Fruit fly (Drosophila melanogaster) whole organism: ENCODE results near the gene Nepl3.

Experiments
- CG8478 ChIP-seq: fragments of >200 bp; optimal IDR thresholded peaks from 2 replicates; lab custom pipeline; 2018; ENCODE audit warnings: inconsistent platforms
- Dll ChIP-seq: fragments of >200 bp; optimal IDR thresholded peaks from 2 replicates; lab custom pipeline; 2017
- EcR ChIP-seq, 2 experiments: fragments of >200 bp; optimal IDR thresholded peaks; 2 replicates each; lab custom pipeline; 2017; ENCODE audit warnings: missing biosample characterization in 2 of 2, missing genetic modification characterization in 2 of 2, missing genetic modification reagents in 2 of 2
- pan ChIP-seq: fragments of >200 bp; optimal IDR thresholded peaks from 2 replicates; lab custom pipeline; 2017
- psq ChIP-seq: fragments of >200 bp; optimal IDR thresholded peaks from 2 replicates; lab custom pipeline; 2017
- usp ChIP-seq: fragments of >200 bp; optimal IDR thresholded peaks from 2 replicates; lab custom pipeline; 2017; ENCODE audit warnings: missing biosample characterization, missing genetic modification characterization, mixed read lengths

Gene Nepl3

DNA sequence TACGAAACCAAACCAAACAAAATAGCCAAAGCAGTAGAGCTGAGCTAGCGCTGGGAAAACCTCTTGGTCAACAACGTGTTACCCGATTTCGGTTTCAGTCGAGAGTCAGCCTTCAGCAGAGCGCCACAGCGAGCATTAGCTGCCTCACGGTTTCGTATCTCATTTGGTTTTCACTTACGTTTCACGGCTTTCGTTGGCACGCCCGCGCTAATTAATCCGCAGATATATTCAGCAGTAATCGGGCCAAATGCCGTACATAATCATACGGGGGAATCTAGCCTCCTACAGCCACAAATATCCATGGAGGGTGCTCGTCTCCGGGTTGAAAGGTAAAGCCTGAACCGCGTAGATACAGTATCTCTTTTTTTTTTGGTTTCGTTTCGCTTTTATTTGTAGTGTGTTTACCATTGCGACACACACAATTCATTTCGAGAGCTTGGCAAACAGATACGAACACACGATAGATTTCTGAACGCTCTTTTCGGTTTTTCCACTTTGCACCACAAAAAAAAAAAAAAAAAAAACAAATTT lies 13.6 kb downstream of the Nepl3 start, which contains the start of gene CG31650:
CG31650 (minus strand) TSS at position 352 of the 531 bp plus-strand sequence.
- no peak for TF ChIP-seq psq (lab: Kevin White, UChicago)
- no peak for TF ChIP-seq usp (GFP tag; lab: Kevin White, UChicago)
- TF ChIP-seq EcR (GFP tag; optimal IDR thresholded peaks at IDR 0.05; lab: Kevin White, UChicago) = no peak
- TF ChIP-seq Dll (lab: Kevin White, UChicago) = no peak
- TF ChIP-seq pan (lab: Kevin White, UChicago) = no peak
- TF ChIP-seq CG8478 (lab: Kevin White, UChicago) = no peak

DNA sequence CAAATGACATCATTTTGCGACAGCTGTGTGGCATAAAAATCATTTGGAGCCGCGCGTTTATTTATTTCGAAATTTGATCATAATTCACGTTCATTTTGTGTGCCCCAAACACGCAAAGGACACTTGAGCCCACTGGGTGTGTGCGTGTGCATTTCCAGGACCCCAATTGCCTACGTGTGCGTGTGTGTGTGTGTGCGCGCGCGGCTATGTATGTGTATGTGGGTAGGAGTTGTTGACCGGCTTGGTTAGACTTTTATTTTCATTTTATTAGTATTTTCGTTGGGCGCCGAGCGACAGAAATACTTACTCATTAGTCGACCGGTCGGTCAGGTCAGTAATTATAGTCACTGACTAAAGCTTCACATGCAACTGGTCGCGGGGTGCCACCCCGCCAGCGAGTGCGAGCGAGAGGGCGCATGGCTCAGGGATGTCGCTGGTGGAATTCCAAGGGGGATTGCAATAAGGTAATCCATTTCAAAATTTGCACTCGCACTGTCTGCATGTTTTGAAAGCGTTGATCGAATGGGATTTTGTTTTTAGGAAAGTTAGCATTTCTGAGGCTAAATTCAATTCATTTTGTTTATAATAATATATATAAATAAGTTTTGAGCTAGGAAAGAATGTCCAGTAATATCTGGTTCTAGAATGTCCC lies 14.4 kb downstream of the Nepl3 start:
- TF ChIP-seq CG8478 (lab: Kevin White, UChicago) = no peak
- TF ChIP-seq pan (lab: Kevin White, UChicago) = no peak
- no peak for TF ChIP-seq EcR (GFP tag; optimal IDR thresholded peaks at IDR 0.05; lab: Kevin White, UChicago)
- TF ChIP-seq psq (lab: Kevin White, UChicago) = no peak
- TF ChIP-seq Dll (lab: Kevin White, UChicago) = no peak

dm6 chr2L:5043043-5043442 lies 15.0 kb downstream of the Nepl3 start, which contains the start of the genes CG33995, CG44000 and CG44001:
TSS of gene CG33995 (plus strand) at chr2L:5043270.
TSS of gene CG44000 (plus strand) at chr2L:5043270.
TSS of gene CG44001 (plus strand) at chr2L:5043270.
- TF ChIP-seq pan (lab: Kevin White, UChicago) (no peak), Dll (lab: Kevin White, UChicago) (no peak), usp (GFP tag; lab: Kevin White, UChicago) (no peak), psq (lab: Kevin White, UChicago) (no peak), EcR (GFP tag; optimal IDR thresholded peaks at IDR 0.05; lab: Kevin White, UChicago) (no peak), CG8478 (lab: Kevin White, UChicago) (no peak)

dm6 chr2L:5042076-5042475 lies 16.0 kb downstream of the Nepl3 start:
- no peak for TF ChIP-seq Dll (lab: Kevin White, UChicago)
- TF ChIP-seq psq (lab: Kevin White, UChicago) = no peak
- TF ChIP-seq EcR (GFP tag; optimal IDR thresholded peaks at IDR 0.05; lab: Kevin White, UChicago) = no peak
- TF ChIP-seq CG8478 (lab: Kevin White, UChicago) = no peak
- TF ChIP-seq usp (GFP tag; lab: Kevin White, UChicago) = no peak
- TF ChIP-seq pan (lab: Kevin White, UChicago) = no peak

dm6 chr2L:5037402-5037860 lies 20.6 kb downstream of the Nepl3 start, which contains the start of the genes CG14042 and SP555:
TSS of gene CG14042 (plus strand) at chr2L:5037709.
TSS of gene SP555 (plus strand) at chr2L:5037709.
- TF ChIP-seq CG8478 (lab: Kevin White, UChicago) = no peak
- TF ChIP-seq pan (lab: Kevin White, UChicago) = no peak
- TF ChIP-seq usp (GFP tag; lab: Kevin White, UChicago) = no peak
- TF ChIP-seq psq (lab: Kevin White, UChicago) = no peak
- no peak for TF ChIP-seq EcR (GFP tag; optimal IDR thresholded peaks at IDR 0.05; lab: Kevin White, UChicago)
- TF ChIP-seq Dll (lab: Kevin White, UChicago) = no peak

DNA sequence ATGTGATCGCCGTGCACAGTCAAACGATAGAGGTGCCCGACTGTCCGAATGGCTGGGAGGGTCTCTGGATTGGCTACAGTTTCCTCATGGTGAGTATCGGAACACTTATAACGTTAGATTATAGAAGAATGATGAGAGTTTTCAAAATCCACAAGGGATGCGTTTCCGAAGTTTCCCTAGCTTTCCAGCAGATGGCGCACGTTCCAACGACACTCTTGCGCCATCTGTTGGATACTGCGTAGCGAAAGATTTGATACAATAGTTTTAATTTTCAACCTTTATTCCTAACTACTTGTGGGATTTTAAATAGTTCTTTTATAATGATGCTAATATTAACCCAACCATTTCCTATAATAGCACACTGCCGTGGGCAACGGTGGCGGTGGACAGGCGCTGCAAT lies 21.9 kb downstream of the Nepl3 start:
- TF ChIP-seq pan (lab: Kevin White, UChicago) (no peak), Dll (lab: Kevin White, UChicago) (no peak), CG8478 (lab: Kevin White, UChicago) (no peak), psq (lab: Kevin White, UChicago) (no peak), EcR (GFP tag; optimal IDR thresholded peaks at IDR 0.05; lab: Kevin White, UChicago) (no peak), usp (GFP tag; lab: Kevin White, UChicago) (no peak)

- TF ChIP-seq Dll (lab: Kevin White, UChicago) = no peak
These were observed 26.2 kb downstream of the Nepl3 start for dm6 chr2L:5031886-5032285.

dm6 chr2L:5031399-5031798 lies 26.6 kb downstream of the Nepl3 start:
- TF ChIP-seq EcR (GFP tag; optimal IDR thresholded peaks at IDR 0.05; lab: Kevin White, UChicago) (no peak), psq (lab: Kevin White, UChicago) (no peak), pan (lab: Kevin White, UChicago) (no peak), Dll (lab: Kevin White, UChicago) (no peak), CG8478 (lab: Kevin White, UChicago) (no peak), usp (GFP tag; lab: Kevin White, UChicago) (no peak)

- no peak for TF ChIP-seq psq (lab: Kevin White, UChicago)
- no peak for TF ChIP-seq usp (GFP tag; lab: Kevin White, UChicago)
- TF ChIP-seq CG8478 (lab: Kevin White, UChicago) = no peak
- TF ChIP-seq EcR (GFP tag; optimal IDR thresholded peaks at IDR 0.05; lab: Kevin White, UChicago) = no peak
- no peak for TF ChIP-seq Dll (lab: Kevin White, UChicago)
- no peak for TF ChIP-seq pan (lab: Kevin White, UChicago)
These were observed 27.5 kb downstream of the Nepl3 start for dm6 chr2L:5030535-5030934.

DNA sequence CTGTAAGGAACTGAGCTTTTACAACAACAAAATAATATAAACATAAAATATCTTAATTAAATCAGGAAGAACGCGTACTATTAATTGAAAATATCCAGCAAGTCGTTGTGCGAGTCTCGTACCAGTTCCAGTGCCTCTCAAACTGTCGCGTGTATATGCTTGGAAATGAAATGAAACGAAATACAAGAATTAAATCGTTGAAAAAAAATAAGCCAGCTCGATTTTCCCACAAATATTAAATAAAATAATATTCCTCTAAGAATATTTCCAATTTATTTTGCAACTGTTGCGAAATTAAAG lies 28.3 kb downstream of the Nepl3 start:
- no peak for TF ChIP-seq CG8478 (lab: Kevin White, UChicago)
- no peak for TF ChIP-seq Dll (lab: Kevin White, UChicago)
- no peak for TF ChIP-seq EcR (GFP tag; optimal IDR thresholded peaks at IDR 0.05; lab: Kevin White, UChicago)
- no peak for TF ChIP-seq pan (lab: Kevin White, UChicago)
- no peak for TF ChIP-seq psq (lab: Kevin White, UChicago)
- TF ChIP-seq usp (GFP tag; lab: Kevin White, UChicago) = no peak

DNA sequence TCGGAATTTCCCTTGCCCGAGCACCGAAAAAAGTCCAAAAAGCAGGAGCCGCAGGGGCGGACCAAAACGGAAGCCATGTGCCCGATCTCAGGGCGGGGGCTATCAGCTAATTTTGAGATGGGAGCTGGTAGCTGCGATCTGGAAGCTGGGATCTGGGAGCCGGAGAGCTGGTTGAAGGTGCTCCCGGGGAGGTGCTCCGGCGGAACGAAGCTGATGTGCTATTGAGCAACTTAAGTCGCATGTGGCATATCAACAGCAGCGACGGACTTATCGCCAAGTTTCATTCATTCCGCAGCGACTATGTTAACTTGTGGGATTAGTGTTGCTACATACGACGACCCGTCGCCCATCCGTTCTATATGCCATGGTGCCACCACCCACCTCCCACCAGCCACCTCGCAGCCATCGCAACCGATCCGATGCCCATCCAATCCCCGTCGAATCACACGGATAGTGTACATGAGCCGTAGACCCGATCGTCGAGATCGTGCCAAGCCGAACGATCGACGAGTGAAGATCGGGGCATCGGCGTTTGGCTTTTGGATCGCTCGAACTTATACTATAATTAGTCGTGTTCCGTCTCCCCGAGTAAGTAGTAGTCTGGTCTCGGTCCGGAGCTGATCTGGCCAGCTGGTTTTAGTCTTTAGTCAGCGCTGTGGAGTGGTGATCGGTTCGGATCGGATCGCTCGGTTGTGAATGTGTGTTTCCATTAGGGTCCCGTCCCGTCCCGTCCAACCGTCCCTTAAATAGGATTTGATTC lies 28.8 kb downstream of the Nepl3 start, which contains the start of gene Col4a1:
Col4a1 (plus strand) TSS at position 561 of the 760 bp plus-strand sequence.
- no peak for TF ChIP-seq pan (lab: Kevin White, UChicago)
- no peak for TF ChIP-seq CG8478 (lab: Kevin White, UChicago)
- TF ChIP-seq psq (lab: Kevin White, UChicago) = no peak
- no peak for TF ChIP-seq usp (GFP tag; lab: Kevin White, UChicago)
- no peak for TF ChIP-seq Dll (lab: Kevin White, UChicago)
- TF ChIP-seq EcR (GFP tag; optimal IDR thresholded peaks at IDR 0.05; lab: Kevin White, UChicago) = no peak
